Fruit fly (Drosophila melanogaster): Measurements from ENCODE around the gene Pomp.

DNA sequence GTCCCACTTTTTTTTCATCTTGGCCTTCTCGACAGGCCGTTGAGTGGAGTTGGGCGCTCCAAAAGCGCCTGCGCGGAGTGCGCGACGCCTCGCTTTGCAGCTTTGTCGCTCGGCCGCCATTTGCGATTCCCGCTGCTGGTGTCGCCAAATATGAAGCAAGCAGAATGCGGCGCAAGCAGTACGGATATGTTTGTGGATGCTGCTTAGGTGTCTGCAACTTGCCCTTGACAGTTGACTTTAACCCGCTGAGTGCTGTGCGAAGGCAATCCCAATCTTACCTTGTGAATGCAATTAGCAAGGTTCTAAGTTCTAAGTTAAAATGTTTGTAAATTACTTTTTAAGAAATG, 34.5 kb downstream of the Pomp start:
- TF ChIP-seq Abd-B (GFP tag; optimal IDR thresholded peaks at IDR 0.05), result no peak
- TF ChIP-seq Dfd (GFP tag; optimal IDR thresholded peaks at IDR 0.05), result no peak
- no peak for TF ChIP-seq Hr78 (GFP tag; optimal IDR thresholded peaks at IDR 0.05)
- no peak for TF ChIP-seq h (GFP tag; optimal IDR thresholded peaks at IDR 0.05)
- no peak for TF ChIP-seq Vsx2 (GFP tag; optimal IDR thresholded peaks at IDR 0.05; ENCODE audit: partially characterized antibody)
